Fruit fly (Drosophila melanogaster): ENCODE results near the gene Ag5r.

Gene Ag5r

DNA sequence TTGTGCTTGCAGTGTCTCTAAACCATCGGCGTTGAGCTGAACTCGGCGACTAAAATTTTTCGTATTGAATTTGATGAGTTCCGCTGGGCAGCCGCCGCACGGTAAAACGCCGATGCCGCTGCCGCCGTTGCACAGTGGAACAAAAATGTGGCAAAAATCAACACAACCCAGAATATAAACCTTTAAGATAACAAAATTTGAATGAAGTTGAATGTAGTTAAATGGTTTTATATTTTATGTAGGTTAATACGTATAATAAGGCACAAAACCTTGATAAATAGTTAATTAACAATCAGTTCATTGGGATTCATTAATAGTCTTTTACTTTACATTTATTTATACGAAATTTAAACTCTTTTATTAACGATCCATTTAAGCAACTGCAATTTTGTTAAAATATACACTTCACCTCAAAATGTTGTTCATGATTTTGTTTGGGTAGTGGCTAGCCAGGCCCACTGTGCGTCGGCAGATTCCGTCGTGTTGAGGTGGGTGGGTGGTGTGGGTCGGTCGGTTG is 20.6 kb downstream of the Ag5r start, which contains the start of gene CG15890 (continued):
- TF ChIP-seq HLHmδ (GFP tag; optimal IDR thresholded peaks at IDR 0.05) (no peak), Nf-YC (tag; optimal IDR thresholded peaks at IDR 0.05) (peak; percentile 39), ftz-f1 (GFP tag; optimal IDR thresholded peaks at IDR 0.05) (no peak), ewg (GFP tag; optimal IDR thresholded peaks at IDR 0.05) (peak; percentile 43), Doc2 (GFP tag; IDR thresholded peaks at IDR 0.05) (no peak), tio (GFP tag; optimal IDR thresholded peaks at IDR 0.05) (peak; percentile 39), crp (GFP tag; optimal IDR thresholded peaks at IDR 0.05) (no peak), zf30C (GFP tag; optimal IDR thresholded peaks at IDR 0.05) (no peak), vfl (GFP tag; optimal IDR thresholded peaks at IDR 0.05) (no peak), dan (GFP tag; IDR thresholded peaks at IDR 0.05) (no peak), E2f2 (GFP tag; IDR thresholded peaks at IDR 0.05) (0 out of 2 replicates have a peak, but pooled peaks have one; percentile 30), run (tag; optimal IDR thresholded peaks at IDR 0.05) (no peak), CG8089 (GFP tag; optimal IDR thresholded peaks at IDR 0.05) (no peak), gcm (GFP tag; optimal IDR thresholded peaks at IDR 0.05) (peak; percentile 47), Hand (GFP tag; optimal IDR thresholded peaks at IDR 0.05) (peak; percentile 46), CG9215 (GFP tag; IDR thresholded peaks at IDR 0.05) (peak; percentile 27; the same call in 1 of the 2 replicates), CG5245 (GFP tag; optimal IDR thresholded peaks at IDR 0.05) (peak; percentile 39), B-H2 (GFP tag; optimal IDR thresholded peaks at IDR 0.05) (no peak), Scr (GFP tag; IDR thresholded peaks at IDR 0.05; ENCODE audit: partially characterized antibody) (no peak), insv (GFP tag; optimal IDR thresholded peaks at IDR 0.05) (no peak), cas (GFP tag; IDR thresholded peaks at IDR 0.05) (no peak), B-H1 (GFP tag; IDR thresholded peaks at IDR 0.05) (no peak), fu2 (GFP tag; optimal IDR thresholded peaks at IDR 0.05) (peak; percentile 28), Blimp-1 (GFP tag; optimal IDR thresholded peaks at IDR 0.05) (peak; percentile 68), CG3407 (GFP tag; optimal IDR thresholded peaks at IDR 0.05) (no peak), bowl (GFP tag; IDR thresholded peaks at IDR 0.05) (no peak), CG6854 (GFP tag; optimal IDR thresholded peaks at IDR 0.05) (peak; percentile 8), CG11723 (GFP tag; optimal IDR thresholded peaks at IDR 0.05) (peak; percentile 39), Xrp1 (GFP tag; IDR thresholded peaks at IDR 0.05) (peak; percentile 36; the same call in 1 of the 2 replicates), CG4404 (GFP tag; IDR thresholded peaks at IDR 0.05) (no peak), ind (GFP tag; optimal IDR thresholded peaks at IDR 0.05) (peak; percentile 54), Mes4 (GFP tag; optimal IDR thresholded peaks at IDR 0.05) (peak; percentile 46), ash1 (GFP tag; optimal IDR thresholded peaks at IDR 0.05) (no peak), CG30020 (tag; optimal IDR thresholded peaks at IDR 0.05) (peak; percentile 4), CG17829 (tag; optimal IDR thresholded peaks at IDR 0.05) (peak; percentile 60), dati (GFP tag; IDR thresholded peaks at IDR 0.05) (no peak), D19B (GFP tag; optimal IDR thresholded peaks at IDR 0.05) (no peak), CG9817 (tag; optimal IDR thresholded peaks at IDR 0.05) (peak; percentile 12), Spps (tag; optimal IDR thresholded peaks at IDR 0.05) (peak; percentile 2), emc (GFP tag; optimal IDR thresholded peaks at IDR 0.05) (no peak), CG1233 (GFP tag; optimal IDR thresholded peaks at IDR 0.05) (peak; percentile 21), CG10565 (GFP tag; optimal IDR thresholded peaks at IDR 0.05) (no peak), Meics (GFP tag; optimal IDR thresholded peaks at IDR 0.05) (peak; percentile 69), org-1 (GFP tag; optimal IDR thresholded peaks at IDR 0.05) (peak; percentile 51), trem (tag; optimal IDR thresholded peaks at IDR 0.05) (peak; percentile 38), CG13424 (tag; optimal IDR thresholded peaks at IDR 0.05) (peak; percentile 72), sima (GFP tag; optimal IDR thresholded peaks at IDR 0.05) (no peak), CG6683 (GFP tag; optimal IDR thresholded peaks at IDR 0.05) (peak; percentile 24), CG4854 (GFP tag; optimal IDR thresholded peaks at IDR 0.05) (no peak), CG31441 (GFP tag; IDR thresholded peaks at IDR 0.05) (peak; percentile 79), CG13775 (GFP tag; optimal IDR thresholded peaks at IDR 0.05) (peak; percentile 58)
